Worm (Caenorhabditis elegans) whole organism, early embryonic: ENCODE measurements around the gene gur-3.

Experiments used
- B0310.2 ChIP-seq: sonication (generic microtip); optimal IDR thresholded peaks from 2 replicates; lab custom pipeline; 2016; ENCODE audit warnings: mild to moderate bottlenecking, missing genetic modification characterization, missing compliant biosample characterization
- F13C5.2 ChIP-seq: sonication (generic microtip); optimal IDR thresholded peaks from 2 replicates; lab custom pipeline; 2017; ENCODE audit warnings: mild to moderate bottlenecking, missing genetic modification characterization, inconsistent platforms, missing compliant biosample characterization
- aly-1 ChIP-seq: sonication (generic microtip); optimal IDR thresholded peaks from 2 replicates; lab custom pipeline; 2016; ENCODE audit warnings: missing genetic modification characterization, missing compliant biosample characterization
- ama-1 ChIP-seq: fragments of 150-350 bp; optimal IDR thresholded peaks from 2 replicates; lab custom pipeline; 2014
- flt-1 ChIP-seq: fragments of 200-800 bp; sonication (Bioruptor generic); IDR thresholded peaks from 2 replicates; pipeline ENCODE4 v1.3.6; 2022; ENCODE audit warnings: missing genetic modification characterization, missing compliant biosample characterization
- scrt-1 ChIP-seq: fragments of 200-800 bp; sonication (Bioruptor generic); IDR thresholded peaks from 2 replicates; pipeline ENCODE4 v1.3.6; 2022; ENCODE audit warnings: missing genetic modification characterization, missing compliant biosample characterization

DNA sequence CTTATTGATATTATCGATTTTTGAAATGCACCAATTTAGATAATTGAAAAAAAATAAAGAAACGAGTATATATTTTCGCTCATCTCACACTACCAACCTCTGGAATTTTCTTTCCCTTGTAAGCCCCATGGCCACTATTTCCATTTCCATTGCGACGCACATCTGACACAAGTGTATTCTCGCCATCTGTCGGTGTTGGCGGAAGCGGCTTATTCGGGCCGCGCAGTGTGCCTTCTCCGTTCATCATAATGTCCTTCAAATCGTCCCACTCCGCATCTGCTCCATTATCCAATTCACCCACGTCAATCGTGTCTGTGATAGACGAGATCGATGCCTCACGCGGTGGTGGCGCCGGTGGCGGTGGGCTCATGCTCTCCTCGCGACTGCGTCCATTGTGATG is 18.6 kb upstream of the gur-3 start:
- no peak for TF ChIP-seq ama-1
- no peak for TF ChIP-seq F13C5.2 (tag; lab: Kevin White, UChicago)
- TF ChIP-seq aly-1 (tag; lab: Kevin White, UChicago), result no peak
- no peak for TF ChIP-seq B0310.2 (tag; lab: Kevin White, UChicago)
- TF ChIP-seq scrt-1, result no peak
- TF ChIP-seq flt-1, result no peak
